Fruit fly (Drosophila melanogaster): ENCODE measurements around the gene CG14626.

Gene CG14626

DNA sequence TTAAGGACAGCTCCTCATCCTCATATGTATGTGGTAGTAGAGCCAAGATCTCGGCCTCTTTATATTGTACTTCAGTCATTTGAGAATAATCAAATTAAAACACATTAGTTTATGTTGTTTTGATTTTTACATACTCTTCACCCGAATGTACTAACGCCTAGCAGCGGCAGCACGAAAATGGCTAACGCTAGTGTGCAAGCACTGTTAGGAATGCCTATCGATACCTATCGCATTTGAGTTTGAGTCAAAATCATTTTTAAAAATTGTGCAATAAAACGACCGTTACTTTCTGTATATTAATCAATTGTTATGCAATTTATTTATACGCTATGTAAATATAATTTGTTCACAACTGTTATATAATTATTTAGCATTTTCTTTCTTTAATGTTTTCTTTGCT lies 30.4 kb downstream of the CG14626 start, which contains the start of gene CG11398 (continued):
- TF ChIP-seq en (GFP tag; optimal IDR thresholded peaks at IDR 0.05) (no peak), Scr (GFP tag; IDR thresholded peaks at IDR 0.05; ENCODE audit: partially characterized antibody) (peak; percentile 80), Sry-δ (GFP tag; optimal IDR thresholded peaks at IDR 0.05) (peak; percentile 82), Ets97D (GFP tag; optimal IDR thresholded peaks at IDR 0.05) (peak; percentile 76), CG2712 (tag; optimal IDR thresholded peaks at IDR 0.05) (peak; percentile 19), gcm2 (GFP tag; optimal IDR thresholded peaks at IDR 0.05) (no peak), CG12391 (tag; optimal IDR thresholded peaks at IDR 0.05) (peak; percentile 20), CG2116 (GFP tag; optimal IDR thresholded peaks at IDR 0.05) (peak; percentile 88), phol (tag; optimal IDR thresholded peaks at IDR 0.05) (peak; percentile 67), CG11398 (GFP tag; optimal IDR thresholded peaks at IDR 0.05) (peak; percentile 7), tna (GFP tag; IDR thresholded peaks at IDR 0.05; ENCODE audit: partially characterized antibody) (peak; percentile 48), CoRest (tag; optimal IDR thresholded peaks at IDR 0.05) (peak; percentile 71), zen (tag; optimal IDR thresholded peaks at IDR 0.05) (peak; percentile 11), CG6683 (GFP tag; optimal IDR thresholded peaks at IDR 0.05) (no peak), gfzf (GFP tag; optimal IDR thresholded peaks at IDR 0.05) (peak; percentile 92), CG7357 (GFP tag; IDR thresholded peaks at IDR 0.05) (peak; percentile 46; the same call in 1 of the 3 replicates), CG15601 (tag; optimal IDR thresholded peaks at IDR 0.05) (no peak), fd3F (GFP tag; optimal IDR thresholded peaks at IDR 0.05) (no peak), Ets65A (GFP tag) (no peak), CG6791 (GFP tag; IDR thresholded peaks at IDR 0.05; ENCODE audit: partially characterized antibody) (peak; percentile 85)

DNA sequence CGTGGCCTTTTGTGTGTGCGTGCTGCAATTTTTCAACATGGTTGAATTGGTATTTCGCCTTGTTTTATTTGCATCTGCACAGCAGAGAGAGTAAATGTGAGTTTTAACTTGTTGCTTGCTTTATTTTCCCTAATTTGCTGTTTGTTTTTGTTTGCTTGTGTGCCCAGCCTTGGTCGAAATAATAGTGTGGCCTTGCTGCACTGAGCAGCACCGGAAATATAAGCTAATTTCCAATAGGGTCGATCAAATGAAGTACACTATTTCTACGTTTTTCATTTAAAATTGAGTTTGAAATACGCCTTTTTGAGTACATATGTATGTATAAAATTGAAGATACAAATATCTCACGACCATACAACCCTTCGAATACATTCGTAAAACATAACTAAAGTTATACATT lies 32.1 kb downstream of the CG14626 start:
- TF ChIP-seq al (GFP tag; IDR thresholded peaks at IDR 0.05) (no peak), CG33557 (GFP tag; optimal IDR thresholded peaks at IDR 0.05) (no peak), CG6689 (GFP tag; IDR thresholded peaks at IDR 0.05) (no peak), CG18262 (tag; optimal IDR thresholded peaks at IDR 0.05) (peak; percentile 7), HHEX (GFP tag; optimal IDR thresholded peaks at IDR 0.05) (no peak), Bgb (GFP tag; IDR thresholded peaks at IDR 0.05; ENCODE audit: partially characterized antibody) (no peak), Pdp1 (GFP tag; optimal IDR thresholded peaks at IDR 0.05) (no peak), D (optimal IDR thresholded peaks at IDR 0.05) (no peak), D (GFP tag; optimal IDR thresholded peaks at IDR 0.05) (no peak), cas (GFP tag; IDR thresholded peaks at IDR 0.05) (no peak), Rx (GFP tag; IDR thresholded peaks at IDR 0.05) (no peak), Elba2 (GFP tag; optimal IDR thresholded peaks at IDR 0.05) (peak; percentile 80), sd (tag; optimal IDR thresholded peaks at IDR 0.05) (no peak), bbx (GFP tag; IDR thresholded peaks at IDR 0.05; ENCODE audit: partially characterized antibody) (no peak), Gsc (GFP tag; IDR thresholded peaks at IDR 0.05) (no peak), Drgx (GFP tag; IDR thresholded peaks at IDR 0.05) (peak; percentile 20; the same call in 1 of the 2 replicates), stwl (tag; optimal IDR thresholded peaks at IDR 0.05) (peak; percentile 87), CG32532 (GFP tag; IDR thresholded peaks at IDR 0.05) (no peak), gfzf (GFP tag; optimal IDR thresholded peaks at IDR 0.05) (peak; percentile 39), grn (GFP tag; optimal IDR thresholded peaks at IDR 0.05) (no peak), ind (GFP tag; optimal IDR thresholded peaks at IDR 0.05) (no peak), Ets97D (GFP tag; optimal IDR thresholded peaks at IDR 0.05) (peak; percentile 38)

All from whole organism, embryonic.